Fruit fly (Drosophila melanogaster) whole organism, embryonic: ENCODE results near the gene CG14036.

Source experiments
- Adf1 ChIP-seq: fragments of 200-800 bp; sonication (Bioruptor generic); IDR thresholded peaks from 2 replicates; pipeline ENCODE4 v1.3.6; 2022; ENCODE audit warnings: missing biosample characterization, missing genetic modification characterization
- Bgb ChIP-seq: fragments of 200-800 bp; sonication (Bioruptor generic); IDR thresholded peaks from 2 replicates; pipeline ENCODE4 v1.3.6; 2022; ENCODE audit warnings: missing biosample characterization, missing genetic modification characterization; ENCODE audit not compliant: partially characterized antibody
- CG10366 ChIP-seq: fragments of 200-800 bp; sonication (Bioruptor generic); IDR thresholded peaks from 2 replicates; pipeline ENCODE4 v1.3.6; 2022; ENCODE audit warnings: missing biosample characterization, missing genetic modification characterization
- CG10543 ChIP-seq: fragments of 200-800 bp; sonication (Bioruptor generic); optimal IDR thresholded peaks from 3 replicates; lab custom pipeline; 2017; ENCODE audit warnings: missing biosample characterization, mild to moderate bottlenecking, missing genetic modification characterization, moderate library complexity
- CG12391 ChIP-seq: fragments of 200-800 bp; sonication (Bioruptor generic); optimal IDR thresholded peaks from 3 replicates; lab custom pipeline; 2018; ENCODE audit warnings: missing biosample characterization, mild to moderate bottlenecking, missing genetic modification characterization, moderate library complexity
- CG14441 ChIP-seq: fragments of 200-800 bp; sonication (Bioruptor generic); IDR thresholded peaks from 2 replicates; pipeline ENCODE4 v1.3.6; 2022; ENCODE audit warnings: missing biosample characterization, missing genetic modification characterization
- CG14710 ChIP-seq: fragments of 200-800 bp; sonication (Bioruptor generic); optimal IDR thresholded peaks from 3 replicates; lab custom pipeline; 2019; ENCODE audit warnings: missing biosample characterization, mild to moderate bottlenecking, missing genetic modification characterization, moderate library complexity
- CG1529 ChIP-seq: fragments of 200-800 bp; sonication (Bioruptor generic); optimal IDR thresholded peaks from 3 replicates; lab custom pipeline; 2018; ENCODE audit warnings: missing biosample characterization, missing genetic modification characterization
- CG17802 ChIP-seq: fragments of 200-800 bp; sonication (Bioruptor generic); optimal IDR thresholded peaks from 2 replicates; lab custom pipeline; 2018; ENCODE audit warnings: missing biosample characterization, mild to moderate bottlenecking, missing genetic modification characterization, moderate library complexity
- CG33557 ChIP-seq: fragments of 200-800 bp; sonication (Bioruptor generic); optimal IDR thresholded peaks from 2 replicates; lab custom pipeline; 2019; ENCODE audit warnings: missing biosample characterization, mild to moderate bottlenecking, missing genetic modification characterization, moderate library complexity
- CG4282 ChIP-seq: fragments of 200-800 bp; sonication (Bioruptor generic); optimal IDR thresholded peaks from 2 replicates; lab custom pipeline; 2016; ENCODE audit warnings: missing biosample characterization, missing genetic modification characterization
- CG4360 ChIP-seq: fragments of 200-800 bp; sonication (Bioruptor generic); IDR thresholded peaks from 2 replicates; pipeline ENCODE4 v1.3.6; 2022; ENCODE audit warnings: missing biosample characterization, missing genetic modification characterization
- CG43689 ChIP-seq: fragments of 200-800 bp; sonication (Bioruptor generic); IDR thresholded peaks from 2 replicates; pipeline ENCODE4 v1.3.6; 2022; ENCODE audit warnings: missing biosample characterization, missing genetic modification characterization
- CG4404 ChIP-seq: fragments of 200-800 bp; sonication (Bioruptor generic); IDR thresholded peaks from 2 replicates; pipeline ENCODE4 v1.3.6; 2022; ENCODE audit warnings: missing biosample characterization, missing genetic modification characterization
- CG5180 ChIP-seq: fragments of 200-800 bp; sonication (Bioruptor generic); optimal IDR thresholded peaks from 3 replicates; lab custom pipeline; 2017; ENCODE audit warnings: missing biosample characterization, missing genetic modification characterization, mild to moderate bottlenecking, moderate library complexity, missing genetic modification reagents
- CG6791 ChIP-seq: fragments of 200-800 bp; sonication (Bioruptor generic); IDR thresholded peaks from 3 replicates; pipeline ENCODE4 v1.3.6; 2022; ENCODE audit warnings: missing biosample characterization, missing genetic modification characterization; ENCODE audit not compliant: partially characterized antibody
- CG6854 ChIP-seq: fragments of 200-800 bp; sonication (Bioruptor generic); optimal IDR thresholded peaks from 3 replicates; lab custom pipeline; 2017; ENCODE audit warnings: missing biosample characterization, mild to moderate bottlenecking, missing genetic modification characterization
- CG9797 ChIP-seq: fragments of 200-800 bp; sonication (Bioruptor generic); optimal IDR thresholded peaks from 3 replicates; lab custom pipeline; 2018; ENCODE audit warnings: missing biosample characterization, mild to moderate bottlenecking, missing genetic modification characterization
- CG9932 ChIP-seq: fragments of 200-800 bp; sonication (Bioruptor generic); IDR thresholded peaks from 2 replicates; pipeline ENCODE4 v1.3.6; 2022; ENCODE audit warnings: missing biosample characterization, missing genetic modification characterization
- CHES-1-like ChIP-seq: fragments of 200-800 bp; sonication (Bioruptor generic); optimal IDR thresholded peaks from 2 replicates; lab custom pipeline; 2016; ENCODE audit warnings: missing biosample characterization, missing genetic modification characterization
- Camta ChIP-seq: fragments of 200-800 bp; sonication (Bioruptor generic); optimal IDR thresholded peaks from 2 replicates; lab custom pipeline; 2016; ENCODE audit warnings: missing biosample characterization, missing genetic modification characterization
- Hr51 ChIP-seq, 2 experiments: fragments of 200-800 bp; sonication (Bioruptor generic); optimal IDR thresholded peaks; 2 replicates in 1 of 2; 3 replicates in 1 of 2; lab custom pipeline; 2016 to 2018; ENCODE audit warnings: missing biosample characterization in 2 of 2, missing genetic modification characterization in 2 of 2, mild to moderate bottlenecking in 1 of 2, moderate library complexity in 1 of 2
- Med ChIP-seq: fragments of 200-800 bp; sonication (Bioruptor generic); peaks from one replicate; lab custom pipeline; 2016; ENCODE audit warnings: missing biosample characterization, missing genetic modification characterization, mild to moderate bottlenecking, inconsistent platforms, moderate library complexity
- NFAT ChIP-seq: fragments of 200-800 bp; sonication (Bioruptor generic); IDR thresholded peaks from 2 replicates; pipeline ENCODE4 v1.3.6; 2022; ENCODE audit warnings: missing biosample characterization, missing genetic modification characterization
- Opbp ChIP-seq: fragments of 200-800 bp; sonication (Bioruptor generic); IDR thresholded peaks from 3 replicates; pipeline ENCODE4 v1.3.6; 2022; ENCODE audit warnings: missing biosample characterization, missing genetic modification characterization; ENCODE audit not compliant: partially characterized antibody
- Rfx ChIP-seq: fragments of 200-800 bp; sonication (Bioruptor generic); IDR thresholded peaks from 2 replicates; pipeline ENCODE4 v1.3.6; 2022; ENCODE audit warnings: missing biosample characterization, missing genetic modification characterization
- Sox100B ChIP-seq: fragments of 200-800 bp; sonication (Bioruptor generic); optimal IDR thresholded peaks from 3 replicates; lab custom pipeline; 2018; ENCODE audit warnings: missing biosample characterization, mild to moderate bottlenecking, missing genetic modification characterization
- Taf1 ChIP-seq: fragments of 200-800 bp; sonication (Bioruptor generic); IDR thresholded peaks from 2 replicates; pipeline ENCODE4 v1.3.6; 2022; ENCODE audit warnings: missing biosample characterization, missing genetic modification characterization
- Usf ChIP-seq: fragments of 200-800 bp; sonication (Bioruptor generic); optimal IDR thresholded peaks from 2 replicates; lab custom pipeline; 2017; ENCODE audit warnings: missing genotype, missing biosample characterization, missing genetic modification characterization
- Xrp1 ChIP-seq: fragments of 200-800 bp; sonication (Bioruptor generic); IDR thresholded peaks from 2 replicates; pipeline ENCODE4 v1.3.6; 2022; ENCODE audit warnings: missing biosample characterization, missing genetic modification characterization
- cad ChIP-seq: fragments of >200 bp; optimal IDR thresholded peaks from 2 replicates; lab custom pipeline; 2017; ENCODE audit warnings: missing biosample characterization, missing genetic modification characterization
- cas ChIP-seq: fragments of 200-800 bp; sonication (Bioruptor generic); IDR thresholded peaks from 2 replicates; pipeline ENCODE4 v1.3.6; 2022; ENCODE audit warnings: missing biosample characterization, missing genetic modification characterization
- cato ChIP-seq: fragments of 200-800 bp; sonication (Bioruptor generic); optimal IDR thresholded peaks from 2 replicates; lab custom pipeline; 2016; ENCODE audit warnings: missing biosample characterization, missing genetic modification characterization, borderline replicate concordance
- ci ChIP-seq: fragments of 200-800 bp; sonication (Bioruptor generic); IDR thresholded peaks from 3 replicates; pipeline ENCODE4 v1.3.6; 2022; ENCODE audit warnings: missing biosample characterization, missing genetic modification characterization
- gt ChIP-seq: fragments of 200-800 bp; sonication (Bioruptor generic); IDR thresholded peaks from 2 replicates; pipeline ENCODE4 v1.3.6; 2022; ENCODE audit warnings: missing biosample characterization, missing genetic modification characterization
- ham ChIP-seq: fragments of 200-800 bp; sonication (Bioruptor generic); IDR thresholded peaks from 2 replicates; pipeline ENCODE4 v1.3.6; 2022; ENCODE audit warnings: missing biosample characterization, missing genetic modification characterization
- jigr1 ChIP-seq: fragments of 200-800 bp; sonication (Bioruptor generic); IDR thresholded peaks from 3 replicates; pipeline ENCODE4 v1.3.6; 2022; ENCODE audit warnings: missing biosample characterization, missing genetic modification characterization
- jing ChIP-seq: fragments of 200-800 bp; sonication (Bioruptor generic); optimal IDR thresholded peaks from 2 replicates; lab custom pipeline; 2018; ENCODE audit warnings: missing biosample characterization, mild to moderate bottlenecking, missing genetic modification characterization
- kni ChIP-seq: fragments of 200-800 bp; sonication (Bioruptor generic); optimal IDR thresholded peaks from 3 replicates; lab custom pipeline; 2017; ENCODE audit warnings: mild to moderate bottlenecking, missing biosample characterization, missing genetic modification reagents, missing genetic modification characterization
- lilli ChIP-seq: fragments of 200-800 bp; sonication (Bioruptor generic); optimal IDR thresholded peaks from 3 replicates; lab custom pipeline; 2016; ENCODE audit warnings: missing biosample characterization, missing genetic modification characterization
- lola ChIP-seq, 3 experiments: fragments of >200 bp in 2 of 3; fragments of 200-800 bp in 1 of 3; sonication (Bioruptor generic) in 1 of 3; optimal IDR thresholded peaks; 2 replicates each; lab custom pipeline; 2017 to 2019; ENCODE audit warnings: missing biosample characterization in 3 of 3, missing genetic modification characterization in 3 of 3, mild to moderate bottlenecking in 1 of 3, moderate library complexity in 1 of 3
- nom ChIP-seq: fragments of 200-800 bp; sonication (Bioruptor generic); optimal IDR thresholded peaks from 2 replicates; lab custom pipeline; 2017; ENCODE audit warnings: missing biosample characterization, missing genetic modification characterization, mild to moderate bottlenecking, moderate library complexity, missing genetic modification reagents
- org-1 ChIP-seq: fragments of 200-800 bp; sonication (Bioruptor generic); optimal IDR thresholded peaks from 2 replicates; lab custom pipeline; 2017; ENCODE audit warnings: missing biosample characterization, missing genetic modification characterization
- pros ChIP-seq: fragments of 200-800 bp; sonication (Bioruptor generic); optimal IDR thresholded peaks from 3 replicates; lab custom pipeline; 2019; ENCODE audit warnings: missing biosample characterization, mild to moderate bottlenecking, missing genetic modification characterization, moderate library complexity
- ranshi ChIP-seq: fragments of 200-800 bp; sonication (Bioruptor generic); IDR thresholded peaks from 2 replicates; pipeline ENCODE4 v1.3.6; 2022; ENCODE audit warnings: missing biosample characterization, missing genetic modification characterization
- row ChIP-seq: fragments of 200-800 bp; sonication (Bioruptor generic); IDR thresholded peaks from 3 replicates; pipeline ENCODE4 v1.3.6; 2022; ENCODE audit warnings: missing biosample characterization, missing genetic modification characterization
- run ChIP-seq: fragments of 200-800 bp; sonication (Bioruptor generic); optimal IDR thresholded peaks from 3 replicates; lab custom pipeline; 2018; ENCODE audit warnings: missing biosample characterization, mild to moderate bottlenecking, missing genetic modification characterization
- sim ChIP-seq: fragments of 200-800 bp; sonication (Bioruptor generic); IDR thresholded peaks from 2 replicates; pipeline ENCODE4 v1.3.6; 2022; ENCODE audit warnings: missing biosample characterization, missing genetic modification characterization
- wek ChIP-seq: fragments of 200-800 bp; sonication (Bioruptor generic); optimal IDR thresholded peaks from 3 replicates; lab custom pipeline; 2018; ENCODE audit warnings: missing biosample characterization, mild to moderate bottlenecking, missing genetic modification characterization, moderate library complexity
- wor ChIP-seq: fragments of 200-800 bp; sonication (Bioruptor generic); IDR thresholded peaks from 2 replicates; pipeline ENCODE4 v1.3.6; 2022; ENCODE audit warnings: missing biosample characterization, missing genetic modification characterization
- zfh2 ChIP-seq: fragments of 200-800 bp; sonication (Bioruptor generic); optimal IDR thresholded peaks from 2 replicates; lab custom pipeline; 2016; ENCODE audit warnings: missing biosample characterization, missing genetic modification characterization

CG14036 gene

dm6 chr2L:5093772-5094350, 39.0 kb upstream of the CG14036 start, which contains the start of gene CG5828 (continued):
- TF ChIP-seq CG6854 (GFP tag; lab: Kevin White, UChicago) (no peak), Adf1 (no peak), zfh2 (GFP tag; lab: Kevin White, UChicago) (no peak), Sox100B (no peak), run (tag; lab: Kevin White, UChicago) (no peak), CHES-1-like (GFP tag; lab: Kevin White, UChicago) (no peak), jigr1 (no peak), Usf (GFP tag; lab: Kevin White, UChicago) (no peak), pros (GFP tag; lab: Kevin White, UChicago) (no peak), CG1529 (GFP tag; lab: Kevin White, UChicago) (no peak), CG12391 (peak; percentile 27), Camta (GFP tag; lab: Kevin White, UChicago) (no peak), Rfx (GFP tag; lab: Robert Waterston, UW) (no peak), NFAT (GFP tag; lab: Robert Waterston, UW) (no peak), CG9932 (GFP tag; lab: Robert Waterston, UW) (no peak), CG4360 (GFP tag; lab: Robert Waterston, UW) (no peak), Taf1 (GFP tag; lab: Robert Waterston, UW) (no peak), nom (GFP tag; lab: Kevin White, UChicago) (no peak), CG17802 (tag; lab: Kevin White, UChicago) (no peak), cato (GFP tag; lab: Kevin White, UChicago) (no peak), CG33557 (GFP tag; lab: Kevin White, UChicago) (no peak), sim (GFP tag; lab: Robert Waterston, UW) (no peak), Opbp (GFP tag; lab: Robert Waterston, UW) (peak; percentile 77), ci (GFP tag; lab: Robert Waterston, UW) (no peak), CG6791 (GFP tag; lab: Robert Waterston, UW) (peak; percentile 73), ranshi (GFP tag; lab: Robert Waterston, UW) (no peak), gt (GFP tag; lab: Robert Waterston, UW) (no peak), ham (GFP tag; lab: Robert Waterston, UW) (no peak), wor (GFP tag; lab: Robert Waterston, UW) (no peak), Bgb (GFP tag; lab: Robert Waterston, UW) (peak; percentile 64), jing (no peak), kni (GFP tag; lab: Kevin White, UChicago) (no peak), lola (GFP tag; optimal IDR thresholded peaks at IDR 0.05; lab: Kevin White, UChicago) (no peak), wek (no peak), CG43689 (GFP tag; lab: Robert Waterston, UW) (no peak), CG5180 (no peak), org-1 (GFP tag; lab: Kevin White, UChicago) (no peak), CG10543 (GFP tag; lab: Kevin White, UChicago) (no peak), CG4282 (GFP tag; lab: Kevin White, UChicago) (no peak), lilli (GFP tag; lab: Kevin White, UChicago) (no peak), CG4404 (GFP tag; lab: Robert Waterston, UW) (no peak), cad (GFP tag; lab: Kevin White, UChicago) (no peak), Hr51 (GFP tag; optimal IDR thresholded peaks at IDR 0.05; lab: Kevin White, UChicago) (no peak), row (peak; percentile 69), CG10366 (GFP tag; lab: Robert Waterston, UW) (no peak), CG9797 (peak; percentile 63), CG14710 (tag; lab: Kevin White, UChicago) (peak; percentile 61), Med (GFP tag; lab: Kevin White, UChicago) (peak; percentile 86), CG14441 (GFP tag; lab: Robert Waterston, UW) (no peak), cas (no peak), Xrp1 (GFP tag; lab: Robert Waterston, UW) (no peak)
